Fruit fly (Drosophila melanogaster) whole organism, prepupa: ENCODE measurements around the gene CG12983.

Experiments used
- CG11762 ChIP-seq: fragments of 200-800 bp; sonication (Bioruptor generic); optimal IDR thresholded peaks from 3 replicates; lab custom pipeline; 2016; ENCODE audit warnings: missing biosample characterization, missing genetic modification characterization; ENCODE audit not compliant: insufficient read depth
- CG6792 ChIP-seq: fragments of 200-800 bp; sonication (Bioruptor generic); optimal IDR thresholded peaks from 3 replicates; lab custom pipeline; 2016; ENCODE audit warnings: missing biosample characterization, missing genetic modification characterization
- CG6854 ChIP-seq: fragments of 200-800 bp; sonication (Bioruptor generic); optimal IDR thresholded peaks from 2 replicates; lab custom pipeline; 2017; ENCODE audit warnings: missing biosample characterization, mild to moderate bottlenecking, missing genetic modification characterization
- Gug ChIP-seq: fragments of 200-800 bp; sonication (Bioruptor generic); IDR thresholded peaks from 2 replicates; pipeline ENCODE4 v1.3.6; 2022; ENCODE audit warnings: missing biosample characterization, missing genetic modification characterization
- Hr39 ChIP-seq: fragments of 200-800 bp; sonication (Bioruptor generic); optimal IDR thresholded peaks from 2 replicates; lab custom pipeline; 2016; ENCODE audit warnings: missing biosample characterization, missing genetic modification characterization
- Lpt ChIP-seq: fragments of 200-800 bp; sonication (Bioruptor generic); optimal IDR thresholded peaks from 3 replicates; lab custom pipeline; 2016; ENCODE audit warnings: missing biosample characterization, missing genetic modification characterization
- Sox14 ChIP-seq: fragments of 200-800 bp; sonication (Bioruptor generic); optimal IDR thresholded peaks from 3 replicates; lab custom pipeline; 2016; ENCODE audit warnings: missing biosample characterization, missing genetic modification characterization
- Sox15 ChIP-seq: fragments of 200-800 bp; sonication (Bioruptor generic); optimal IDR thresholded peaks from 3 replicates; lab custom pipeline; 2016; ENCODE audit warnings: missing biosample characterization, missing genetic modification characterization
- vri ChIP-seq: fragments of 200-800 bp; sonication (Bioruptor generic); optimal IDR thresholded peaks from 3 replicates; lab custom pipeline; 2016; ENCODE audit warnings: missing biosample characterization, mild to moderate bottlenecking, missing genetic modification characterization

- TF ChIP-seq Hr39 (GFP tag; lab: Kevin White, UChicago) (no peak), vri (GFP tag; lab: Kevin White, UChicago) (no peak), CG6792 (GFP tag; lab: Kevin White, UChicago) (peak; percentile 50), Sox14 (GFP tag; lab: Kevin White, UChicago) (no peak), CG6854 (GFP tag; lab: Kevin White, UChicago) (no peak), CG11762 (GFP tag; lab: Kevin White, UChicago) (no peak), Gug (GFP tag; lab: Robert Waterston, UW) (no peak), Sox15 (GFP tag; lab: Kevin White, UChicago) (no peak), Lpt (GFP tag; lab: Kevin White, UChicago) (no peak)
Observed at dm6 chr3L:20990231-20990630, 23.7 kb upstream of the CG12983 start.
